Fruit fly (Drosophila melanogaster) whole organism, embryonic: ENCODE results near the gene Lamtor5.
A peak's percentile ranks its signal among the peaks of the same experiment; 100 is the strongest.

ENCODE experiments used
- Blimp-1 ChIP-seq: fragments of 200-800 bp; sonication (Bioruptor generic); optimal IDR thresholded peaks from 3 replicates; lab custom pipeline; 2018; ENCODE audit warnings: missing biosample characterization, missing genetic modification characterization, mild to moderate bottlenecking, moderate library complexity, missing genetic modification reagents
- CG13296 ChIP-seq: fragments of 200-800 bp; sonication (Bioruptor generic); optimal IDR thresholded peaks from 3 replicates; lab custom pipeline; 2018; ENCODE audit warnings: missing biosample characterization, mild to moderate bottlenecking, missing genetic modification characterization
- CG15011 ChIP-seq: fragments of 200-800 bp; sonication (Bioruptor generic); optimal IDR thresholded peaks from 3 replicates; lab custom pipeline; 2018; ENCODE audit warnings: missing biosample characterization, mild to moderate bottlenecking, missing genetic modification characterization
- Chrac-16 ChIP-seq: fragments of 200-800 bp; sonication (Bioruptor generic); optimal IDR thresholded peaks from 3 replicates; lab custom pipeline; 2016; ENCODE audit warnings: missing biosample characterization, missing genetic modification characterization
- Dek ChIP-seq: fragments of 200-800 bp; sonication (Bioruptor generic); optimal IDR thresholded peaks from 3 replicates; lab custom pipeline; 2019; ENCODE audit warnings: missing biosample characterization, mild to moderate bottlenecking, missing genetic modification characterization, moderate library complexity
- Vsx1 ChIP-seq: fragments of 200-800 bp; sonication (Bioruptor generic); optimal IDR thresholded peaks from 2 replicates; lab custom pipeline; 2017; ENCODE audit warnings: missing biosample characterization, mild to moderate bottlenecking, missing genetic modification characterization, missing genetic modification reagents
- dati ChIP-seq: fragments of 200-800 bp; sonication (Bioruptor generic); IDR thresholded peaks from 2 replicates; pipeline ENCODE4 v1.3.6; 2022; ENCODE audit warnings: missing biosample characterization, missing genetic modification characterization
- gem ChIP-seq: fragments of 200-800 bp; sonication (Bioruptor generic); optimal IDR thresholded peaks from 2 replicates; lab custom pipeline; 2019; ENCODE audit warnings: missing biosample characterization, mild to moderate bottlenecking, missing genetic modification characterization, moderate library complexity
- ken ChIP-seq: fragments of 200-800 bp; sonication (Bioruptor generic); IDR thresholded peaks from 3 replicates; pipeline ENCODE4 v1.3.6; 2022; ENCODE audit warnings: missing biosample characterization, missing genetic modification characterization
- pita ChIP-seq: fragments of 200-800 bp; sonication (Bioruptor generic); optimal IDR thresholded peaks from 2 replicates; lab custom pipeline; 2017; ENCODE audit warnings: missing biosample characterization, mild to moderate bottlenecking, missing genetic modification characterization
- slp2 ChIP-seq: fragments of 200-800 bp; sonication (Bioruptor generic); optimal IDR thresholded peaks from 2 replicates; lab custom pipeline; 2016; ENCODE audit warnings: missing biosample characterization, missing genetic modification characterization
- sug ChIP-seq: fragments of 200-800 bp; optimal IDR thresholded peaks from 2 replicates; lab custom pipeline; 2019; ENCODE audit warnings: missing biosample characterization, mild to moderate bottlenecking, missing genetic modification characterization, moderate library complexity

DNA sequence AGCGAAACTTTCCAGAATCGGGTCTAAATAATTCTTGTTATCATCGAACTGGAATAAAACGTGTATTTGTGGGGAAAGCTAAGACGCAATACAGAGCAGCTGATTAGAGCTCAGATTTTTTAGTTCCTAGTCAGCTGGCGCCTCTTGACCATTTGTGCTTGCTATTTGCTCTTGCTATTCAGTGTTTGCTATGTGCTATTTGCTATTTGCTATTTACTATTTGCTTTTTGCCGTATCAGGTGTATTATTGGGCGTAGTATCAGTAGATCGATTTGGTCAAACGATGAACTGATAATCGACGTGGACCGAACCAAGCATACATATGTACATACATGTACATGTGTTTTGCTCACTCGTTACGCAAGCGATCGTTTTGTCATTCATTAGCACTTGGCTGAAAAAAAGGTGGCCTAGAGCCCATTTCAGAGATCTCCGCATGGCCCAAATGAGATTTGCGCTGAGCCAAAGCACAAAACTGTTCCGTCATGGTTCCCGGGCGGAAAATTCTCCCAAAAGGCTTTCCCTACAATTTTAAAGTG lies 13.3 kb downstream of the Lamtor5 start:
- TF ChIP-seq Vsx1 (GFP tag; lab: Kevin White, UChicago) (peak; percentile 51), dati (GFP tag; lab: Robert Waterston, UW) (no peak), Blimp-1 (GFP tag; lab: Kevin White, UChicago) (peak; percentile 37), ken (GFP tag; lab: Robert Waterston, UW) (no peak), gem (tag; lab: Kevin White, UChicago) (peak; percentile 63), CG15011 (GFP tag; lab: Kevin White, UChicago) (peak; percentile 7), Chrac-16 (GFP tag; lab: Kevin White, UChicago) (no peak), CG13296 (GFP tag; lab: Kevin White, UChicago) (peak; percentile 65), sug (tag; lab: Kevin White, UChicago) (peak; percentile 61), pita (GFP tag; lab: Kevin White, UChicago) (no peak), slp2 (GFP tag; lab: Kevin White, UChicago) (no peak), Dek (peak; percentile 7)
